Worm (Caenorhabditis elegans) whole organism, dauer: ENCODE results near the gene srbc-60.

ENCODE experiments used
- unc-62 ChIP-seq: sonication (generic microtip); optimal IDR thresholded peaks from 2 replicates; lab custom pipeline; 2017; ENCODE audit warnings: missing biosample characterization, missing genetic modification reagents, missing genetic modification characterization

The srbc-60 gene

DNA sequence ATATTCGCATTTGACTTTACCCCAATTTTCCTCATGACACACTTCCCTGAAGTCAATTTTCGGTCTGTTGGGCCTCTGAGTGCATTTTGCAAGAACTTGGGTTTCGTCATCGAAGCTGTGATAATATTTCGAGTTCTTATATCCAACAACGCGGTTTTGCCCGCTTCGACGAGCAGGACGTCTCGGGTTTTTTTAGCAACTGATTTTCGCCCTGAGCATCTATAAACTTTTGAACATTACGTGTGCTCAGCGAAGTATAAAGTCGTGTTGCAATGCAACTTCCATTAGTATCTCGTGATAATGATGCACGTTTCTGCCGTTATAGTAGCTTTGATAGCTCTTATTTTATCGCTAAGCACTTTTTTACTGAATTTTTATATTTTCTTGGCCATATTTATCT lies at the start of gene srbc-60:
TSS of gene srbc-60 (plus strand) at position 301 of the 400 bp plus-strand sequence.
- TF ChIP-seq unc-62, result no peak

DNA sequence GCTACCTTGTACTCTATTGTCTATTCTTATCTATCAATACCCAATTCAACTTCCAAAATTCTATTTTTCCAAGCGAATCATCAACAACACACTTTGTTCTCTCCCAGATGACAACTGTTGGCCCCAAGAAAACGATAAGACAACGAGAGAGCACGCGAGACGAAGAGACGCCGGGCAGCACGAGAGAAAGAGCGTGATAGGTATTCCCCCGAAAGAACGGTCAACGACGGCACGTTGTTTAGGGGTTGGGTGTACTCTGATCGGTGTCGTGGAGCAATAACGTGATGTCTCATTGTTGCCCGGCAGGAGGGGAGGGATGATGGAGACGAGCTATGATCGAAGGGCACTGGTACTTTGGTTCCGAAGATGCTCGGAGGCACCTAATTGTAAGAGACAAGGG lies 48.8 kb upstream of the srbc-60 start:
- no peak for TF ChIP-seq unc-62

DNA sequence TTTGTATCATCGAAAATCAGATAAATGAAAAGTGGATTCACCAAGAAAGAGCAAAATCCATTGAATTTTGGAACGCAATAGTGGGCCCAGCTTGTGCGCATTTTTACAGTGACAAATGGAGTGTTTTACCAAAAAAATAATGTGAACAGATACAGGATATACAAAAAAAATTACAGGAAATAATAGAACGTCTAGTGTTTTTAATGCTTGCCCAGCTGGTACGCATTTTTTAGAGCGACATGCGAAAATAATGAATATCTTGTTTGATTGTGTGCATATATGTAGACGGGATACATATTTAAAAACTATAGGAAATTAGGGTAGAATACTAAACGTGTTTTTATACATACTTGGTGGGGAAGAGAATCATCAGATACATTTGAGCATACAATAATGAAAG lies 43.9 kb upstream of the srbc-60 start, which contains the start of gene srj-25:
TSS of gene srj-25 (minus strand) at position 101 of the 400 bp plus-strand sequence.
- TF ChIP-seq unc-62, result no peak

DNA sequence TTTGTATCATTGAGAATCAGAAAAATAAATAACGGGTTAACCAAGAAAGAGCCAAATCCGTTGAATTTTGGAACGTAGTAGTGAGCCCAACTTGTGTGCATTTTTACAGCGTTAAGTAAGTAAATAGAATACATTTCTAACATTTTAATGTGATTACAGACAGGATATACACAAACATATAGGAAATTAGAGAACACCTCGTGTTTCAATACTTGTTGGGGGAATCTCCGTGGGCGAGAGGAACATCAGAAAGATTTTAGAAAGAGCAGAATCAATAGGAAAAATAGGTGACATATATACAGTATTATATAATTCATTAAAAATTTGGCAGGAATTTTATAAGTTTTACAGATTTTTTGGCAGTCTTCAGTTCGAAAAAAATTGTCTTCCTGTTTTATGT lies 41.3 kb upstream of the srbc-60 start, which contains the start of gene srj-24:
TSS of gene srj-24 (minus strand) at position 101 of the 400 bp plus-strand sequence.
- no peak for TF ChIP-seq unc-62

DNA sequence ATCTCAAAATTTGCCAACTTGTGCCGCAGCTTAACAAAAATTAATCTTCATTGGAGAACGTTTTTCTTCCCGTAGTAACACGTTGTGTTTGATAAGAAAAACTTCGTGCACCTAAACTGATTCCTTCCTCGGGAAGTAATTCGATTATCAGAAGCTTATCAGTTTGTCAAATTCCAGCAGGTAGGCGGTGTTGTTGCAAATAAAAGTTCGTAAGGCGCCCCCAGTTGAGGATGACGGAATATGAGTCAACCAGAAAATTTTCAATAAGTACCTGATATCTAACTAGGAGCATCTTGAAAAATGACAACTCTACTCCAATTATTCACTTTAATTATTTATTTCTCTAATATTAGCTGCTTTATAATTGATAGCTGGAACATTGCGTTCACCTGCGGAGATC lies 38.3 kb upstream of the srbc-60 start, which contains the start of gene C05E4.7:
TSS of gene C05E4.7 (plus strand) at position 301 of the 400 bp plus-strand sequence.
- no peak for TF ChIP-seq unc-62

DNA sequence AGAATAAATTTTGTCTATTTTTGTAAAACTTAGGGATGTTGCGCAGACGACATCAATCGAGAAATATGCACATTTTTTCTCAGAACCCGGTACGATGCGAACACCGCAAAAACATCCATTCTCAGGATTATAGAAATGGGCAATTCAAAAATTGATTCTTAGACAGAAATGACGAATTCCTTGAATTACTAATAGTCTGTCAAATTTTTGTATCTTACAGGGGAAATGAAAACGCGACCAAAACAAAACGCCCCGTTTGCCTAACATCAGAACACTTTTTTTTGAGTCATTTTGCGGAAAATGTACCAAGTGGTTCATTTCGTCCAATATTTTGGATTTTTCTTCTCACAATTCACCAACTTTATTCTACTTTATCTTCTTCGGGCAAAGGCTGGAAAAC lies 36.8 kb upstream of the srbc-60 start, which contains the start of gene str-134:
TSS of gene str-134 (plus strand) at position 301 of the 400 bp plus-strand sequence.
- TF ChIP-seq unc-62, result no peak

DNA sequence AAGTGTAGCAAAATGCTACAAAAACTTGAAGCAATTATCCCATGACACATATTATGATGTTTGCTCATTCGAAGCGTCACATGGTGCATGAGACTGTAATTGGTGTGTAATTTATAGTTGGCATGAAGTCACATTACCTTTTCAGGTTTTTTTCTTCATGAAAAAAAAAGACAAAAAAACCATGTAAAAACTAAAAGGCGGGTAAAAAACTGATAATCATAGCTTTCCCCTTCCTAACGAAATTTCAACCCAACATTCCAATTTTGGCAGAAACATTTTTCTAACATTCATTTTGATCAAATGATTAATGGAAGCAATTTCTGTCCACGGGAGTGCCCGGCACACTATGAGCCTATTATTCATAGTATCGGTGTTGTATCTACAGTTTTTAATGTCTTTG lies 32.1 kb upstream of the srbc-60 start, which contains the start of gene sri-4:
TSS of gene sri-4 (plus strand) at position 301 of the 400 bp plus-strand sequence.
- TF ChIP-seq unc-62, result no peak

DNA sequence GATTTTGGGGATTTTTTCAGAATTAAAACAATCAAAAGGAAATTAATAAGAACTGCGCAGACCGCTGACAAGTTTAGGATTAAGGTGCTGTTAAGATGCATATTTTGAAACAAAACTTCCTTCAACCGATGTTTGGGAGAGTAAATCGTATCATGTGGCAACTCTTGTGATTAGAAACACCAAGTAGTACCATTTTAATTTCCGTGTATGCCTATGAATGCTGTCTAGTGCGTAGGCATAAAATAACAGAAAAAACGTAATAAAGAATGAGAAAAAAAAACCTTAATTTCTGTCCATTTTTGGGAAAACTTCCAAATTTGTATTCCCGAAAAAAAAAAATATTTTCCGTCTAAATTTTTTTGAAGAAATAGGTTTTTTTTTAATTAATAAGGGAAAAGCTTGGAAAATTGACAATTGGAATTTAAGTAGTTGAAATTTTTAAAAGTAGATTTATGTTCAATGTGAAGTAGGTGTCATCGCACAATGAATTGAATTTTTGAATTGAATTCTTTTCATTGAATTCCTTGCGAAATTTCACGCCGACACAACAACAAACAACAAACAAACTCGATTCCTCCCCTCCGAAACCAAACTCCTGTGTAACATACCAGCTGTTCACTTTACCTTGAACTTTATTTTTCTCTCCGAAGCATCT lies 27.3 kb upstream of the srbc-60 start, which contains the start of the genes str-262 and srp-1:
TSS of gene str-262 (minus strand) at position 101 of the 655 bp plus-strand sequence.
TSS of gene srp-1 (plus strand) at position 605 of the 655 bp plus-strand sequence.
- no peak for TF ChIP-seq unc-62

DNA sequence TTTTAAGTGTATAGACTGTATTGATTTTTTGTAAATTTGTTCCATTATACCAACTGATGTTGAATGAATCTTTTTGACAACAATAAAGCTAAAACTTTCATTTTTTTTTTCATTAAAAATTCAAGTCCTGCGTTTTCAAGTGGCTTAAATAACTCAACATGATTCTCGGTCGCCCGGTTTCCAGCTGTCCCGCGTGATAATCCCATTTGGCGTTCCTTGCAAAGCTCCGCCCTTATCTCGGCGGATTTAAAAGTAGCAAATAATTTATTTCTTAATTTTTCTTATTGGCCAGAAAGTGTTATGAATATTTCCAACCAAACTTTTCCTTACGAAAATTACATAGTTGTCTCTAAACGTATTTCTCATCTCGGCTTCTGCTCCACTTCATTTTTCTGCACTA lies 23.9 kb upstream of the srbc-60 start, which contains the start of gene str-20:
TSS of gene str-20 (plus strand) at position 301 of the 400 bp plus-strand sequence.
- TF ChIP-seq unc-62, result no peak

DNA sequence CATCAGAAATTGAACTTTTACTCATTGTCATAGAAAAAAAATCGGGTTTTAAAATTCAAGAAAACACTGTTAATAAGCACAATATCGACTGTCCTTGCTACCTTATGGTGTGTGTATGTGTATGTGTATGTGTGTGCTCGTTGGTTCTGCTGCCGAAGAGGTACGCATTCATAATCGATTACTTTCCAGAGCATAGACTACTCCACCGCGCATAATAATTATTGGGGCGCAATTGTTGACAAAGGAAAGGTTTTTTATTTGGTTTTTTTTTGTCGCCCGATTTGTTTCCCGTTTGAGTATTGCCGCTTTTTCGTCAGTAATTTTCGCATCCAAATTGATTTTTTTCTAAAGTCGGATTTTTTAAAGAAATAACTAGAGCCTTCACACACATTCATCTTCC lies 18.9 kb upstream of the srbc-60 start, which contains the start of gene C05E4.15:
TSS of gene C05E4.15 (minus strand) at position 101 of the 400 bp plus-strand sequence.
- TF ChIP-seq unc-62, result no peak

DNA sequence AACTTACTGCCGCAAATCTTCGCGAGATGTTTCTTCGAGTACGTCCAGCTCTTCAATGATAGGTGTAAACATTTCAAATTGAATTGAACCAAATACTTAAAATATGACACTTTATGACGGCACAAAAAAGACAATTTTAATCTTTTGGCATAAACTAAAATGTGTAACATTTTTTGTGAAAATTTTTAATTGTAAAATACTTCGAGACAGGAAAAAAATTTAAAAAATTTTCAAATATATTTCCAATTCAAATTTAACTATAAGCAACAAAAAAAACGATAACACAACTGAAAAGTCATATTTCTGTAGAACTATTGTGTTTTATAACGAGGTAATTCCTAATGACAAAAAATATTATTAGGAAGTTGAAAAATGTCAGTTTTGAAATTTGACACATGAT lies 18.2 kb upstream of the srbc-60 start, which contains the start of gene C05E4.12:
TSS of gene C05E4.12 (minus strand) at position 101 of the 400 bp plus-strand sequence.
- no peak for TF ChIP-seq unc-62

DNA sequence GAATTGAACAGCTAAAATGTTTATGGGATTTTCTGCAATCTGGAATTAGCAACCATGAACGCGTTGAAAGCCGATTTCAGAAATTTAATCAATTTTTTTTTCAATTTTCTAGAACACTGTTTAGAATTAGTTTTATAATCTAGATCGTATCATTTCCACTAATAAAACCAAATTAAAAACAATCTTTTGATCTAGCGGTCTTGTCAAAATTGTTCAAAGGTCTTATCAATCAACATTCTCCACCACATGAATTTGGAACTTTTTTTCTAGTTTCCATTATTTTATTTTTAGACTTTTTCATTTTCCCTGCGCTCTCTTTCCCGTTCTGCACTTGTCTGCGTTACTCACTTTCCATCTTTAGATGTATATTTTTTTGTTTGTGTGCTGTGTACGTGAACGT lies 17.8 kb upstream of the srbc-60 start, which contains the start of gene srp-2:
TSS of gene srp-2 (plus strand) at position 301 of the 400 bp plus-strand sequence.
- no peak for TF ChIP-seq unc-62

DNA sequence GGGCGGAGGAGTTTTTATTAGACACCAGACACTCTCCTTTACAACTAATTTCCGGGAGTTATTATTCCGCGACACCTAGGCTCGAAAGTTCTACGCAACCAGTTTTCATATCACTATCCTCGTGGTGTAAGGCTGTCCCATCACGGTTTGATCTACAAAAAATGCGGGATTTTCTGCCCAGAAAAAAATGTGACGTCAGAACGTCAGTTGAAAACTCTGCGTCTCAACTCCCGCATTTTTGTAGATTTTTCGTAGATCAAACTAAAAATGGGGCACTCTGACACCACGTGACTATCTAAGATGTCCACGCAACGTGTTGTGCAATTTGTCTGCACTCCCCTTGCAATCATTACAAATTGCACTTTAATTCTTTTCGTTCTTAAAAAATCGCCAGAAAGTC lies 15.4 kb upstream of the srbc-60 start, which contains the start of gene str-238:
TSS of gene str-238 (plus strand) at position 301 of the 400 bp plus-strand sequence.
- TF ChIP-seq unc-62, result no peak

DNA sequence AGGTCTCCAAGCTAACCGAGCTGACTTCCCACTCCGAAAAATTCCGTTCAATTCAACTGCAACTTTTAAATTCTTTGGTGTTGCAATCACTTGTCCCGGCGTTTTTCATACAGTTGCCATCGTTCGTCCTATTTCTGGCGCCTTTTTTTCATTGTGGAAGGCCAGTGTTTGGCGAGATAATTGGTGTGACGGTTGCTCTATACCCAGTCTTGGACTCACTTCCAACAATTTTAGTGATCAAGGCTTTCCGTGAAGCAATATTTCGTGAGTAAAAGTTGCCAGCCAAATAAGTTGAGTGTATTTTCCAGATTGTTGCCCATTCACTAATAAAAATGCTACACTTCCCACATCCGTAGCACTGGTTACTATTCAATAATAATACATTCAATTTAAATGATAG lies 7.9 kb upstream of the srbc-60 start:
- no peak for TF ChIP-seq unc-62

DNA sequence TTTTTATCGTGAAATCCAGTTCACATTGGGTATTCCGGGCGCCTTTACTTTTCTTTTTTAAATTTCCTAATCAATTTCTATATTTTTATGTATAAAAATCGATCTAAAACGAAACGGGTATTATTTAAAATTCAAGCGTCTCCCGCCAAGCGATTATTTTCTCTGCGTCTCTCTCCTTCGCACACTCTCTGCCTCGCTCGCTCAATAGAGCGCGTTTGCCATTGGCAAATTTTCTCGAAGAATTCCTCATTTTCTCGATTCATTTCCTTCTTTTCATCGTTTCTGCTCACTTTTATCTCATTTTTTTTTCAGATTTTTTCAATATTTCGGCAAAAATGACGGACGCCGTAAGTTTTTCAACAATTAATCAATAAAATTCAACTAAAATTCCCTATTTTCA lies 6.8 kb upstream of the srbc-60 start, which contains the start of gene sti-1:
TSS of gene sti-1 (plus strand) at position 263 of the 400 bp plus-strand sequence.
- no peak for TF ChIP-seq unc-62

DNA sequence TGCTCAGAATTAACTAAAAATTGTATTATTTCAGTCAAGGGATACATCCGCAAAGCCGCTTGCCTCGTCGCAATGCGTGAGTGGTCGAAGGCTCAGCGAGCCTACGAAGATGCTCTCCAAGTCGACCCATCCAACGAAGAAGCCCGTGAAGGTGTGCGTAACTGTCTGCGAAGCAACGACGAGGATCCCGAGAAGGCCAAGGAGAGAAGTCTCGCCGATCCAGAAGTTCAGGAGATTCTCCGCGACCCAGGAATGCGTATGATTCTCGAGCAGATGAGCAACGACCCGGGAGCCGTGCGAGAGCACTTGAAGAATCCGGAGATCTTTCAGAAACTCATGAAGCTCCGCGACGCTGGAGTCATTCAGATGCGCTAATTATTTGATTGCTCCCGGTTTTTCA lies 5.8 kb upstream of the srbc-60 start:
- no peak for TF ChIP-seq unc-62

DNA sequence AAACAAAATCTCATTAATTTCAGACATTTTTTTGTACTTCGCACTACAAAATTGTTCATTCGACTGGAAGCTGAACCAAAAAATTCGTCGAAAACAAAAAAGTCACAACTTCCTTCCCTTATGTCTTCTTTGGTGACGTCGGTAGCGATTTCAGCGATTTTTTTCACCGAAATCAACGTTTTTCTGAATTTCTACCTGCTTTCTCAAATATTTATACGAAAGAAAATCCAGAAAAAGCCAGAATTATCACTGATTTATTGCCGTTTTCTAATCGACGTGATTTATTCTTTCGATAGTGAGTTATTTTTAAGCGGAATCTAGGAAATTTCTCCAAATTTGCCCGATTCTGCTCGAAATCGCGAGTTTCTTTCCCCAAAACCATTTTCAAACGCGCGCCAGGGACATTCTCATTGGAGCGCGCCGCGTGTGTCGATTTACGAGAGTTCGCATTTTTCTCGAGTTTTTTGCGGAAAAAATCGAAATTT lies 5.2 kb upstream of the srbc-60 start, which contains the start of gene srbc-58:
TSS of gene srbc-58 (plus strand) at position 121 of the 485 bp plus-strand sequence.
- no peak for TF ChIP-seq unc-62
